Fruit fly (Drosophila melanogaster) whole organism, embryonic: ENCODE results near the gene CG46304.

Experiments used
- Antp ChIP-seq: fragments of 200-800 bp; sonication (Bioruptor generic); optimal IDR thresholded peaks from 3 replicates; lab custom pipeline; 2016; ENCODE audit warnings: missing biosample characterization, missing genetic modification characterization
- Asciz ChIP-seq: fragments of 200-800 bp; sonication (Bioruptor generic); optimal IDR thresholded peaks from 2 replicates; lab custom pipeline; 2017; ENCODE audit warnings: missing biosample characterization, mild to moderate bottlenecking, missing genetic modification characterization, missing genetic modification reagents
- CG10209 ChIP-seq: fragments of 200-800 bp; sonication (Bioruptor generic); optimal IDR thresholded peaks from 3 replicates; lab custom pipeline; 2017; ENCODE audit warnings: missing biosample characterization, mild to moderate bottlenecking, missing genetic modification characterization, missing genetic modification reagents
- CG11398 ChIP-seq: fragments of 200-800 bp; sonication (Bioruptor generic); optimal IDR thresholded peaks from 2 replicates; lab custom pipeline; 2016; ENCODE audit warnings: missing biosample characterization, missing genetic modification characterization
- CG12942 ChIP-seq: fragments of 200-800 bp; sonication (Bioruptor generic); optimal IDR thresholded peaks from 3 replicates; lab custom pipeline; 2016; ENCODE audit warnings: missing biosample characterization, missing genetic modification characterization
- CG13775 ChIP-seq: fragments of 200-800 bp; sonication (Bioruptor generic); optimal IDR thresholded peaks from 3 replicates; lab custom pipeline; 2017; ENCODE audit warnings: missing biosample characterization, mild to moderate bottlenecking, missing genetic modification characterization
- CG15269 ChIP-seq: fragments of 200-800 bp; sonication (Bioruptor generic); optimal IDR thresholded peaks from 2 replicates; lab custom pipeline; 2018; ENCODE audit warnings: missing biosample characterization, mild to moderate bottlenecking, missing genetic modification characterization, moderate library complexity
- CG1602 ChIP-seq: fragments of 200-800 bp; sonication (Bioruptor generic); optimal IDR thresholded peaks from 3 replicates; lab custom pipeline; 2016; ENCODE audit warnings: missing biosample characterization, missing genetic modification characterization
- CG1603 ChIP-seq: fragments of 200-800 bp; sonication (Bioruptor generic); optimal IDR thresholded peaks from 2 replicates; lab custom pipeline; 2019; ENCODE audit warnings: missing biosample characterization, mild to moderate bottlenecking, missing genetic modification characterization, moderate library complexity
- CG17186 ChIP-seq: fragments of 200-800 bp; sonication (Bioruptor generic); optimal IDR thresholded peaks from 3 replicates; lab custom pipeline; 2017; ENCODE audit warnings: missing biosample characterization, missing genetic modification reagents, missing genetic modification characterization
- CG17361 ChIP-seq: fragments of 200-800 bp; sonication (Bioruptor generic); IDR thresholded peaks from 3 replicates; pipeline ENCODE4 v1.3.6; 2022; ENCODE audit warnings: missing biosample characterization, missing genetic modification characterization
- CG3281 ChIP-seq: fragments of 200-800 bp; sonication (Bioruptor generic); optimal IDR thresholded peaks from 3 replicates; lab custom pipeline; 2017; ENCODE audit warnings: missing biosample characterization, mild to moderate bottlenecking, missing genetic modification characterization
- CG4820 ChIP-seq: fragments of 200-800 bp; sonication (Bioruptor generic); optimal IDR thresholded peaks from 3 replicates; lab custom pipeline; 2016; ENCODE audit warnings: missing biosample characterization, missing genetic modification characterization
- CG4854 ChIP-seq: fragments of 200-800 bp; sonication (Bioruptor generic); optimal IDR thresholded peaks from 2 replicates; lab custom pipeline; 2016; ENCODE audit warnings: missing biosample characterization, missing genetic modification characterization, inconsistent platforms
- CG5180 ChIP-seq: fragments of 200-800 bp; sonication (Bioruptor generic); optimal IDR thresholded peaks from 3 replicates; lab custom pipeline; 2017; ENCODE audit warnings: missing biosample characterization, missing genetic modification characterization, mild to moderate bottlenecking, moderate library complexity, missing genetic modification reagents
- CG6254 ChIP-seq: fragments of 200-800 bp; sonication (Bioruptor generic); optimal IDR thresholded peaks from 3 replicates; lab custom pipeline; 2017; ENCODE audit warnings: mild to moderate bottlenecking, missing biosample characterization, missing genetic modification reagents, missing genetic modification characterization
- CG6272 ChIP-seq: fragments of 200-800 bp; sonication (Bioruptor generic); IDR thresholded peaks from 2 replicates; pipeline ENCODE4 v1.3.6; 2022; ENCODE audit warnings: missing biosample characterization, missing genetic modification characterization
- CG6791 ChIP-seq: fragments of 200-800 bp; sonication (Bioruptor generic); IDR thresholded peaks from 3 replicates; pipeline ENCODE4 v1.3.6; 2022; ENCODE audit warnings: missing biosample characterization, missing genetic modification characterization; ENCODE audit not compliant: partially characterized antibody
- CG7357 ChIP-seq: fragments of 200-800 bp; sonication (Bioruptor generic); IDR thresholded peaks from 3 replicates; pipeline ENCODE4 v1.3.6; 2022; ENCODE audit warnings: missing biosample characterization, missing genetic modification characterization
- CG7987 ChIP-seq: fragments of 200-800 bp; sonication (Bioruptor generic); optimal IDR thresholded peaks from 2 replicates; lab custom pipeline; 2018; ENCODE audit warnings: missing biosample characterization, mild to moderate bottlenecking, missing genetic modification characterization, moderate library complexity
- CG8359 ChIP-seq: fragments of 200-800 bp; sonication (Bioruptor generic); optimal IDR thresholded peaks from 2 replicates; lab custom pipeline; 2017; ENCODE audit warnings: missing biosample characterization, mild to moderate bottlenecking, missing genetic modification characterization, borderline replicate concordance
- CG8944 ChIP-seq: fragments of 200-800 bp; sonication (Bioruptor generic); optimal IDR thresholded peaks from 3 replicates; lab custom pipeline; 2016; ENCODE audit warnings: missing biosample characterization, missing genetic modification characterization
- CG9876 ChIP-seq: fragments of 200-800 bp; sonication (Bioruptor generic); optimal IDR thresholded peaks from 2 replicates; lab custom pipeline; 2016; ENCODE audit warnings: missing biosample characterization, missing genetic modification characterization
- CoRest ChIP-seq: fragments of 200-800 bp; sonication (Bioruptor generic); optimal IDR thresholded peaks from 3 replicates; lab custom pipeline; 2018; ENCODE audit warnings: missing biosample characterization, mild to moderate bottlenecking, missing genetic modification characterization, moderate library complexity
- D19A ChIP-seq: fragments of 200-800 bp; optimal IDR thresholded peaks from 3 replicates; lab custom pipeline; 2019; ENCODE audit warnings: missing biosample characterization, mild to moderate bottlenecking, missing genetic modification characterization, moderate library complexity
- Dbx ChIP-seq: fragments of 200-800 bp; sonication (Bioruptor generic); IDR thresholded peaks from 3 replicates; pipeline ENCODE4 v1.3.6; 2022; ENCODE audit warnings: missing biosample characterization, missing genetic modification characterization
- Deaf1 ChIP-seq: fragments of 200-800 bp; optimal IDR thresholded peaks from 3 replicates; lab custom pipeline; 2019; ENCODE audit warnings: missing biosample characterization, mild to moderate bottlenecking, missing genetic modification characterization, moderate library complexity
- Hey ChIP-seq: fragments of 200-800 bp; sonication (Bioruptor generic); optimal IDR thresholded peaks from 3 replicates; lab custom pipeline; 2018; ENCODE audit warnings: missing biosample characterization, mild to moderate bottlenecking, missing genetic modification characterization
- Hmr ChIP-seq: fragments of 200-800 bp; sonication (Bioruptor generic); optimal IDR thresholded peaks from 3 replicates; lab custom pipeline; 2017; ENCODE audit warnings: mild to moderate bottlenecking, missing biosample characterization, missing genetic modification reagents, missing genetic modification characterization
- NC2α ChIP-seq: fragments of 200-800 bp; sonication (Bioruptor generic); optimal IDR thresholded peaks from 2 replicates; lab custom pipeline; 2016; ENCODE audit warnings: missing biosample characterization, missing genetic modification characterization
- Neu2 ChIP-seq: fragments of 200-800 bp; sonication (Bioruptor generic); optimal IDR thresholded peaks from 3 replicates; lab custom pipeline; 2016; ENCODE audit warnings: missing biosample characterization, missing genetic modification characterization, borderline replicate concordance
- bab2 ChIP-seq: fragments of 200-800 bp; sonication (Bioruptor generic); optimal IDR thresholded peaks from 2 replicates; lab custom pipeline; 2016; ENCODE audit warnings: missing biosample characterization, missing genetic modification characterization
- bbx ChIP-seq: fragments of 200-800 bp; sonication (Bioruptor generic); IDR thresholded peaks from 2 replicates; pipeline ENCODE4 v1.3.6; 2022; ENCODE audit warnings: missing biosample characterization, missing genetic modification characterization; ENCODE audit not compliant: partially characterized antibody
- bigmax ChIP-seq: fragments of 200-800 bp; sonication (Bioruptor generic); optimal IDR thresholded peaks from 2 replicates; lab custom pipeline; 2018; ENCODE audit warnings: missing biosample characterization, mild to moderate bottlenecking, missing genetic modification characterization
- crc ChIP-seq: fragments of 200-800 bp; sonication (Bioruptor generic); optimal IDR thresholded peaks from 2 replicates; lab custom pipeline; 2016; ENCODE audit warnings: missing biosample characterization, missing genetic modification characterization
- disco-r ChIP-seq: fragments of 200-800 bp; sonication (Bioruptor generic); optimal IDR thresholded peaks from 2 replicates; lab custom pipeline; 2016; ENCODE audit warnings: missing biosample characterization, missing genetic modification characterization
- grau ChIP-seq: fragments of 200-800 bp; optimal IDR thresholded peaks from 3 replicates; lab custom pipeline; 2019; ENCODE audit warnings: missing biosample characterization, mild to moderate bottlenecking, missing genetic modification characterization, moderate library complexity
- kah ChIP-seq: fragments of 200-800 bp; sonication (Bioruptor generic); optimal IDR thresholded peaks from 2 replicates; lab custom pipeline; 2018; ENCODE audit warnings: missing biosample characterization, mild to moderate bottlenecking, missing genetic modification characterization
- knrl ChIP-seq: fragments of 200-800 bp; sonication (Bioruptor generic); IDR thresholded peaks from 3 replicates; pipeline ENCODE4 v1.3.6; 2022; ENCODE audit warnings: missing biosample characterization, missing genetic modification characterization; ENCODE audit not compliant: partially characterized antibody
- otp ChIP-seq: fragments of 200-800 bp; sonication (Bioruptor generic); IDR thresholded peaks from 3 replicates; pipeline ENCODE4, ENCODE4 v1.3.6; 2022; ENCODE audit warnings: missing biosample characterization, missing genetic modification characterization
- pho ChIP-seq: fragments of 200-800 bp; sonication (Bioruptor generic); optimal IDR thresholded peaks from 2 replicates; lab custom pipeline; 2016; ENCODE audit warnings: missing biosample characterization, missing genetic modification characterization
- psq ChIP-seq: fragments of 200-800 bp; sonication (Bioruptor generic); optimal IDR thresholded peaks from 2 replicates; lab custom pipeline; 2017; ENCODE audit warnings: missing biosample characterization, missing genetic modification characterization
- slp2 ChIP-seq: fragments of 200-800 bp; sonication (Bioruptor generic); optimal IDR thresholded peaks from 2 replicates; lab custom pipeline; 2016; ENCODE audit warnings: missing biosample characterization, missing genetic modification characterization
- sob ChIP-seq: fragments of 200-800 bp; sonication (Bioruptor generic); IDR thresholded peaks from 2 replicates; pipeline ENCODE4 v1.3.6; 2022; ENCODE audit warnings: missing biosample characterization, missing genetic modification characterization
- stc ChIP-seq: fragments of 200-800 bp; sonication (Bioruptor generic); IDR thresholded peaks from 2 replicates; pipeline ENCODE4 v1.3.6; 2022; ENCODE audit warnings: missing biosample characterization, missing genetic modification characterization
- stwl ChIP-seq: fragments of 200-800 bp; sonication (Bioruptor generic); optimal IDR thresholded peaks from 3 replicates; lab custom pipeline; 2018; ENCODE audit warnings: missing biosample characterization, mild to moderate bottlenecking, missing genetic modification characterization, moderate library complexity
- tgo ChIP-seq: fragments of 200-800 bp; sonication (Bioruptor generic); IDR thresholded peaks from 3 replicates; pipeline ENCODE4 v1.3.6; 2022; ENCODE audit warnings: missing biosample characterization, missing genetic modification characterization
- twi ChIP-seq: fragments of 200-800 bp; optimal IDR thresholded peaks from 2 replicates; lab custom pipeline; 2019; ENCODE audit warnings: missing biosample characterization, mild to moderate bottlenecking, missing genetic modification characterization, moderate library complexity
- wor ChIP-seq: fragments of 200-800 bp; sonication (Bioruptor generic); IDR thresholded peaks from 2 replicates; pipeline ENCODE4 v1.3.6; 2022; ENCODE audit warnings: missing biosample characterization, missing genetic modification characterization

Gene CG46304

DNA sequence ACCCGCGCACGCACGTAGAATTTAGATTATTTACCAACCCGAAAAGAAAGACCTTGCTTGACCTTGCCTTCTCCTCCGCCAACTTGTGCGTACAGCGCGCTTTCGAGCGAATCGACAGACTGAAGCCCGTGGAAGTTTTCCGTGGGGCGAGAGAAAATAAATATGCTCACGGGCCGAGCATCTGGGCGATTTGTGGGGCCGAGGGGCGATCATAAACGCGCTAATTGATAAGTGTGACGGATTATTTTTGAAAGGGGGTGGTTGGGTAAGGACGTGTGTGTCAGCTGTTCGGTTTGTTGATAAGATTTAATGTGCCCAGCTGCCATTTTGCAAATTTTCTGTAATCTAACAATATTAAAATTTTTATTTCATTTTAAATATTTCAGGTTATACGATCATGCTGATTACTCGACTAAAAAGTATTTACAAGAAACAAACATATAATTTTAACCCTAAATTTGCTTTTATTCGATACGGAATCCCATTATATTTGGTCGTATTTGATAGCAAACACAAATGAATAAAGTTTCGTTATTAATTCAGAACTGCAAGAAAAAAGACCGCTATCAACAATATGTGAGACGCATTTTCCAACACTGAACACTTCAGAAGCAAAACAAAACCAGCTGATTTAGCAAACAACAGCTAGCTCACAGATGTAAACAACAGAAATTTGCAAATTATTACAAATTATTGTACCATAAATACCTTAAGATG lies 28.1 kb downstream of the CG46304 start, which contains the start of the genes L2HGDH and CG10431 (continued):
- peak; percentile 32; the same call in 1 of the 3 replicates for TF ChIP-seq tgo (GFP tag; lab: Robert Waterston, UW)
- peak; percentile 11 for TF ChIP-seq kah
- TF ChIP-seq CG17186 (GFP tag; lab: Kevin White, UChicago) = peak; percentile 53
- TF ChIP-seq knrl (GFP tag; lab: Robert Waterston, UW) = peak; percentile 44; the same call in 1 of the 3 replicates
- 0 out of 2 replicates have a peak, but pooled peaks have one; percentile 7 for TF ChIP-seq sob (GFP tag; lab: Robert Waterston, UW)
- TF ChIP-seq CG3281 (GFP tag; lab: Kevin White, UChicago) = peak; percentile 57
- TF ChIP-seq CG8944 (GFP tag; lab: Kevin White, UChicago) = peak; percentile 5
- TF ChIP-seq CG8359 (GFP tag; lab: Kevin White, UChicago) = peak; percentile 20
- no peak for TF ChIP-seq psq (GFP tag; lab: Kevin White, UChicago)
- no peak for TF ChIP-seq wor (GFP tag; lab: Robert Waterston, UW)
- no peak for TF ChIP-seq crc
- TF ChIP-seq stwl (tag; lab: Kevin White, UChicago) = peak; percentile 84
- peak; percentile 75 for TF ChIP-seq Hmr (GFP tag; lab: Kevin White, UChicago)
- TF ChIP-seq CG4820 = peak; percentile 13
- TF ChIP-seq NC2α = no peak
- peak; percentile 74 for TF ChIP-seq CG7987 (GFP tag; lab: Kevin White, UChicago)
- TF ChIP-seq CG1603 (tag; lab: Kevin White, UChicago) = peak; percentile 42
- TF ChIP-seq Antp (GFP tag; lab: Kevin White, UChicago) = peak; percentile 42
- peak; percentile 89 for TF ChIP-seq otp
- peak; percentile 55 for TF ChIP-seq CG1602
- TF ChIP-seq Hey (tag; lab: Kevin White, UChicago) = peak; percentile 46
- peak; percentile 31 for TF ChIP-seq CG5180 (GFP tag; lab: Kevin White, UChicago)
- peak; percentile 34 for TF ChIP-seq CG12942 (GFP tag; lab: Kevin White, UChicago)
- peak; percentile 83 for TF ChIP-seq bigmax (GFP tag; lab: Kevin White, UChicago)
- TF ChIP-seq slp2 = no peak
- TF ChIP-seq bab2 (GFP tag; lab: Kevin White, UChicago) = peak; percentile 18
- peak; percentile 30 for TF ChIP-seq CG10209 (GFP tag; lab: Kevin White, UChicago)
- no peak for TF ChIP-seq CG7357
- TF ChIP-seq Asciz (GFP tag; lab: Kevin White, UChicago) = peak; percentile 20
- peak; percentile 63 for TF ChIP-seq CG13775 (GFP tag; lab: Kevin White, UChicago)
- no peak for TF ChIP-seq CG6272 (GFP tag; lab: Robert Waterston, UW)
- no peak for TF ChIP-seq CG11398 (GFP tag; lab: Kevin White, UChicago)
- TF ChIP-seq CG6254 (GFP tag; lab: Kevin White, UChicago) = peak; percentile 34
- peak; percentile 34 for TF ChIP-seq disco-r (GFP tag; lab: Kevin White, UChicago)
- TF ChIP-seq CG17361 (GFP tag; lab: Robert Waterston, UW) = peak; percentile 79
- TF ChIP-seq stc (GFP tag; lab: Robert Waterston, UW) = peak; percentile 30; the same call in 1 of the 2 replicates
- peak; percentile 62 for TF ChIP-seq CG15269 (tag; lab: Kevin White, UChicago)
- TF ChIP-seq pho (GFP tag; lab: Kevin White, UChicago) = peak; percentile 10
- peak; percentile 85 for TF ChIP-seq Deaf1 (tag; lab: Kevin White, UChicago)
- TF ChIP-seq CG6791 (GFP tag; lab: Robert Waterston, UW) = no peak
- peak; percentile 36; the same call in 1 of the 2 replicates for TF ChIP-seq bbx (GFP tag; lab: Robert Waterston, UW)
- peak; percentile 54 for TF ChIP-seq CG4854 (GFP tag; lab: Kevin White, UChicago)
- TF ChIP-seq twi (tag; lab: Kevin White, UChicago) = peak; percentile 49
- TF ChIP-seq Neu2 (GFP tag; lab: Kevin White, UChicago) = no peak
- TF ChIP-seq D19A (tag; lab: Kevin White, UChicago) = peak; percentile 57
- TF ChIP-seq Dbx (GFP tag; lab: Robert Waterston, UW) = 0 out of 3 replicates have a peak, but pooled peaks have one; percentile 27
- peak; percentile 79 for TF ChIP-seq CoRest (tag; lab: Kevin White, UChicago)
- no peak for TF ChIP-seq CG9876 (GFP tag; lab: Kevin White, UChicago)
- TF ChIP-seq grau = peak; percentile 67
